Worm (Caenorhabditis elegans) whole organism, young adult: ENCODE data around the gene met-2.

ENCODE experiments used
- K11D2.4 ChIP-seq: fragments of 200-800 bp; sonication (Bioruptor generic); IDR thresholded peaks from 2 replicates; pipeline ENCODE4 v1.3.6; 2022; ENCODE audit warnings: missing genetic modification reagents, missing genetic modification characterization, missing compliant biosample characterization
- attf-3 ChIP-seq: fragments of 200-800 bp; sonication (Bioruptor generic); conservative IDR thresholded peaks from 2 replicates; pipeline ENCODE4 v1.3.6; 2022; ENCODE audit warnings: missing genetic modification reagents, missing genetic modification characterization, missing compliant biosample characterization
- ceh-27 ChIP-seq: fragments of 200-800 bp; sonication (Bioruptor generic); optimal IDR thresholded peaks from 2 replicates; lab custom pipeline; 2018; ENCODE audit warnings: mild to moderate bottlenecking, missing genetic modification characterization, moderate library complexity, missing compliant biosample characterization
- him-1 ChIP-seq: sonication (generic microtip); optimal IDR thresholded peaks from 2 replicates; lab custom pipeline; 2016; ENCODE audit warnings: missing genotype, missing genetic modification reagents, missing genetic modification characterization, missing compliant biosample characterization
- lin-35 ChIP-seq, 3 experiments: fragments of 150-350 bp in 2 of 3; sonication (generic microtip) in 1 of 3; optimal IDR thresholded peaks; 2 replicates each; lab custom pipeline; 2014 to 2018; ENCODE audit warnings: missing biosample characterization in 3 of 3, missing genetic modification characterization in 3 of 3, missing genetic modification reagents in 3 of 3
- lir-1 ChIP-seq: fragments of 200-800 bp; sonication (Bioruptor generic); conservative IDR thresholded peaks from 2 replicates; pipeline ENCODE4 v1.3.6; 2022; ENCODE audit warnings: missing genetic modification reagents, missing genetic modification characterization, missing compliant biosample characterization
- madf-3 ChIP-seq: fragments of 200-800 bp; sonication (Bioruptor generic); IDR thresholded peaks from 2 replicates; pipeline ENCODE4 v1.3.6; 2022; ENCODE audit warnings: missing genetic modification reagents, missing genetic modification characterization, missing compliant biosample characterization
- mel-28 ChIP-seq: sonication (generic microtip); optimal IDR thresholded peaks from 2 replicates; lab custom pipeline; 2016; ENCODE audit warnings: borderline replicate concordance, mild to moderate bottlenecking, missing genetic modification characterization, missing compliant biosample characterization
- sea-2 ChIP-seq: fragments of 200-800 bp; sonication (Bioruptor generic); IDR thresholded peaks from 2 replicates; pipeline ENCODE4 v1.3.6; 2022; ENCODE audit warnings: missing genetic modification characterization, missing compliant biosample characterization
- unc-62 ChIP-seq: fragments of 150-350 bp; optimal IDR thresholded peaks from 2 replicates; lab custom pipeline; 2014; ENCODE audit warnings: missing biosample characterization, missing genetic modification reagents, missing genetic modification characterization
- ztf-18 ChIP-seq: sonication (generic microtip); optimal IDR thresholded peaks from 2 replicates; lab custom pipeline; 2016; ENCODE audit warnings: missing genotype, mild to moderate bottlenecking, missing genetic modification characterization, missing compliant biosample characterization
- ztf-26 ChIP-seq: sonication (generic microtip); optimal IDR thresholded peaks from 2 replicates; lab custom pipeline; 2017; ENCODE audit warnings: missing genetic modification characterization, missing compliant biosample characterization

DNA sequence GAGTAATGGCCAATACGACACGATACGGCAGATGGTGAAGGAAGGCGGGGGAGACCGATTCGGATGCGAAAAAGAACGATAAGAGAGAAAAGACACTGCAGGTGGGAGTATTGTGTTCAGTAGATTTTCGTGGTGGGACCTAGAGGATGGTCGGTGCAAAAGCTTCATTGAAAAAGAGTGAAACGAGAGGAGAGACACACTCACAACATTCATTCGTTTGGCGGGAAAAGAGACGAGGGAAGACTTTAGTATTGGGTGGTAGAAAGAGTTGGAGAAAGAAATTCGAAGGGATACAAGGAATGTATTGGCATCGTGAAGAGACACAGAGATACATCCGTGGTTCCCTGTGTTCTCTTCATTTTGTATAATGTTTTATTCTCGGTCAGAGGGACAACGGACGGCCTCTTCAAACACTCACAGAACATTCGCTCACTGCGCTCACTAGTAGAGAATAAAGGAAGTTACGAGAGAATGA is 18.7 kb upstream of the met-2 start:
- TF ChIP-seq madf-3 (GFP tag; lab: Robert Waterston, UW) (no peak), lin-35 (GFP tag; optimal IDR thresholded peaks at IDR 0.05; lab: Kevin White, UChicago) (peak in 1 of 3 experiments; percentile 50), ztf-18 (peak; percentile 20), ztf-26 (tag; lab: Kevin White, UChicago) (peak; percentile 44), him-1 (tag; lab: Kevin White, UChicago) (no peak), K11D2.4 (no peak), unc-62 (GFP tag; lab: Kevin White, UChicago) (no peak), lir-1 (no peak), ceh-27 (peak; percentile 65), sea-2 (GFP tag; lab: Robert Waterston, UW) (no peak), mel-28 (no peak), attf-3 (GFP tag; lab: Robert Waterston, UW) (0 out of 2 replicates have a peak, but pooled peaks have one; percentile 21)
